Fruit fly (Drosophila melanogaster) whole organism, embryonic: ENCODE results near the gene CG1640.

Experiments used
- ATbp ChIP-seq: fragments of 200-800 bp; sonication (Bioruptor generic); optimal IDR thresholded peaks from 2 replicates; lab custom pipeline; 2017; ENCODE audit warnings: missing biosample characterization, mild to moderate bottlenecking, missing genetic modification characterization, missing genetic modification reagents
- Ada2b ChIP-seq: fragments of 200-800 bp; sonication (Bioruptor generic); IDR thresholded peaks from 2 replicates; pipeline ENCODE4 v1.3.6; 2022; ENCODE audit warnings: missing biosample characterization, missing genetic modification characterization
- C15 ChIP-seq: fragments of 200-800 bp; sonication (Bioruptor generic); IDR thresholded peaks from 3 replicates; pipeline ENCODE4 v1.3.6; 2022; ENCODE audit warnings: missing biosample characterization, missing genetic modification characterization
- CG10267 ChIP-seq: fragments of 200-800 bp; sonication (Bioruptor generic); optimal IDR thresholded peaks from 2 replicates; lab custom pipeline; 2018; ENCODE audit warnings: missing biosample characterization, mild to moderate bottlenecking, missing genetic modification characterization, moderate library complexity
- CG11085 ChIP-seq: fragments of 200-800 bp; sonication (Bioruptor generic); IDR thresholded peaks from 2 replicates; pipeline ENCODE4 v1.3.6; 2022; ENCODE audit warnings: missing biosample characterization, missing genetic modification characterization
- CG11504 ChIP-seq: fragments of 200-800 bp; sonication (Bioruptor generic); optimal IDR thresholded peaks from 3 replicates; lab custom pipeline; 2019; ENCODE audit warnings: missing biosample characterization, mild to moderate bottlenecking, missing genetic modification characterization, moderate library complexity
- CG11560 ChIP-seq: fragments of 200-800 bp; sonication (Bioruptor generic); IDR thresholded peaks from 3 replicates; pipeline ENCODE4 v1.3.6; 2022; ENCODE audit warnings: missing biosample characterization, missing genetic modification characterization
- CG11696 ChIP-seq: fragments of 200-800 bp; sonication (Bioruptor generic); IDR thresholded peaks from 2 replicates; pipeline ENCODE4 v1.3.6; 2022; ENCODE audit warnings: missing biosample characterization, missing genetic modification characterization
- CG12104 ChIP-seq: fragments of 200-800 bp; sonication (Bioruptor generic); optimal IDR thresholded peaks from 3 replicates; lab custom pipeline; 2016; ENCODE audit warnings: missing biosample characterization, missing genetic modification characterization
- CG12391 ChIP-seq: fragments of 200-800 bp; sonication (Bioruptor generic); optimal IDR thresholded peaks from 3 replicates; lab custom pipeline; 2018; ENCODE audit warnings: missing biosample characterization, mild to moderate bottlenecking, missing genetic modification characterization, moderate library complexity
- CG12769 ChIP-seq: fragments of 200-800 bp; sonication (Bioruptor generic); optimal IDR thresholded peaks from 2 replicates; lab custom pipeline; 2019; ENCODE audit warnings: missing biosample characterization, mild to moderate bottlenecking, missing genetic modification characterization, moderate library complexity
- CG17802 ChIP-seq: fragments of 200-800 bp; sonication (Bioruptor generic); optimal IDR thresholded peaks from 2 replicates; lab custom pipeline; 2018; ENCODE audit warnings: missing biosample characterization, mild to moderate bottlenecking, missing genetic modification characterization, moderate library complexity
- CG3065 ChIP-seq: fragments of 200-800 bp; sonication (Bioruptor generic); optimal IDR thresholded peaks from 2 replicates; lab custom pipeline; 2016; ENCODE audit warnings: missing biosample characterization, missing genetic modification characterization
- CG3163 ChIP-seq: fragments of 200-800 bp; sonication (Bioruptor generic); optimal IDR thresholded peaks from 3 replicates; lab custom pipeline; 2016; ENCODE audit warnings: missing biosample characterization, missing genetic modification characterization
- CG3995 ChIP-seq: fragments of 200-800 bp; sonication (Bioruptor generic); optimal IDR thresholded peaks from 3 replicates; lab custom pipeline; 2016; ENCODE audit warnings: missing biosample characterization, missing genetic modification characterization
- CG4282 ChIP-seq: fragments of 200-800 bp; sonication (Bioruptor generic); optimal IDR thresholded peaks from 2 replicates; lab custom pipeline; 2016; ENCODE audit warnings: missing biosample characterization, missing genetic modification characterization
- CG4854 ChIP-seq: fragments of 200-800 bp; sonication (Bioruptor generic); optimal IDR thresholded peaks from 2 replicates; lab custom pipeline; 2016; ENCODE audit warnings: missing biosample characterization, missing genetic modification characterization, inconsistent platforms
- CG6175 ChIP-seq: fragments of 200-800 bp; sonication (Bioruptor generic); IDR thresholded peaks from 3 replicates; pipeline ENCODE4 v1.3.6; 2022; ENCODE audit warnings: missing biosample characterization, missing genetic modification characterization
- CG6272 ChIP-seq: fragments of 200-800 bp; sonication (Bioruptor generic); IDR thresholded peaks from 2 replicates; pipeline ENCODE4 v1.3.6; 2022; ENCODE audit warnings: missing biosample characterization, missing genetic modification characterization
- CG6689 ChIP-seq: fragments of 200-800 bp; sonication (Bioruptor generic); IDR thresholded peaks from 2 replicates; pipeline ENCODE4 v1.3.6; 2022; ENCODE audit warnings: missing biosample characterization, missing genetic modification characterization
- CG6791 ChIP-seq: fragments of 200-800 bp; sonication (Bioruptor generic); IDR thresholded peaks from 3 replicates; pipeline ENCODE4 v1.3.6; 2022; ENCODE audit warnings: missing biosample characterization, missing genetic modification characterization; ENCODE audit not compliant: partially characterized antibody
- CG7357 ChIP-seq: fragments of 200-800 bp; sonication (Bioruptor generic); IDR thresholded peaks from 3 replicates; pipeline ENCODE4 v1.3.6; 2022; ENCODE audit warnings: missing biosample characterization, missing genetic modification characterization
- CG7786 ChIP-seq: fragments of 200-800 bp; sonication (Bioruptor generic); optimal IDR thresholded peaks from 2 replicates; lab custom pipeline; 2016; ENCODE audit warnings: missing biosample characterization, missing genetic modification characterization
- Dfd ChIP-seq, 2 experiments: fragments of >200 bp; optimal IDR thresholded peaks; 2 replicates each; lab custom pipeline; 2017; ENCODE audit warnings: missing biosample characterization in 2 of 2, missing genetic modification characterization in 2 of 2
- Fer1 ChIP-seq: fragments of 200-800 bp; sonication (Bioruptor generic); optimal IDR thresholded peaks from 2 replicates; lab custom pipeline; 2017; ENCODE audit warnings: missing biosample characterization, mild to moderate bottlenecking, missing genetic modification characterization
- HLH3B ChIP-seq: fragments of 200-800 bp; sonication (Bioruptor generic); IDR thresholded peaks from 2 replicates; pipeline ENCODE4 v1.3.6; 2022; ENCODE audit warnings: missing biosample characterization, missing genetic modification characterization
- HLH4C ChIP-seq: fragments of 200-800 bp; sonication (Bioruptor generic); IDR thresholded peaks from 3 replicates; pipeline ENCODE4 v1.3.6; 2022; ENCODE audit warnings: missing biosample characterization, missing genetic modification characterization; ENCODE audit not compliant: partially characterized antibody
- HmgZ ChIP-seq: fragments of 200-800 bp; sonication (Bioruptor generic); optimal IDR thresholded peaks from 2 replicates; lab custom pipeline; 2018; ENCODE audit warnings: missing biosample characterization, mild to moderate bottlenecking, missing genetic modification characterization
- Lpt ChIP-seq: fragments of >200 bp; optimal IDR thresholded peaks from 2 replicates; lab custom pipeline; 2018; ENCODE audit warnings: missing biosample characterization, missing genetic modification characterization
- Sox102F ChIP-seq: fragments of 200-800 bp; sonication (Bioruptor generic); optimal IDR thresholded peaks from 2 replicates; lab custom pipeline; 2018; ENCODE audit warnings: missing biosample characterization, mild to moderate bottlenecking, missing genetic modification characterization, moderate library complexity
- ab ChIP-seq: fragments of 200-800 bp; sonication (Bioruptor generic); optimal IDR thresholded peaks from 2 replicates; lab custom pipeline; 2016; ENCODE audit warnings: missing biosample characterization, missing genetic modification characterization
- amos ChIP-seq: fragments of 200-800 bp; sonication (Bioruptor generic); IDR thresholded peaks from 2 replicates; pipeline ENCODE4 v1.3.6; 2022; ENCODE audit warnings: missing biosample characterization, missing genetic modification characterization; ENCODE audit not compliant: partially characterized antibody
- aop ChIP-seq: fragments of 200-800 bp; sonication (Bioruptor generic); IDR thresholded peaks from 2 replicates; pipeline ENCODE4 v1.3.6; 2022; ENCODE audit warnings: missing biosample characterization, missing genetic modification characterization
- bowl ChIP-seq: fragments of 200-800 bp; sonication (Bioruptor generic); IDR thresholded peaks from 2 replicates; pipeline ENCODE4 v1.3.6; 2022; ENCODE audit warnings: missing biosample characterization, missing genetic modification characterization
- btn ChIP-seq: fragments of 200-800 bp; sonication (Bioruptor generic); optimal IDR thresholded peaks from 2 replicates; lab custom pipeline; 2016; ENCODE audit warnings: missing biosample characterization, missing genetic modification characterization
- caup ChIP-seq: fragments of 200-800 bp; sonication (Bioruptor generic); optimal IDR thresholded peaks from 3 replicates; lab custom pipeline; 2017; ENCODE audit warnings: missing biosample characterization, mild to moderate bottlenecking, missing genetic modification characterization, moderate library complexity; ENCODE audit not compliant: severe bottlenecking
- chinmo ChIP-seq: fragments of 200-800 bp; sonication (Bioruptor generic); IDR thresholded peaks from 4 replicates; pipeline ENCODE4 v1.3.6; 2022; ENCODE audit warnings: missing biosample characterization, missing genetic modification characterization; ENCODE audit not compliant: partially characterized antibody
- chn ChIP-seq: fragments of 200-800 bp; sonication (Bioruptor generic); optimal IDR thresholded peaks from 2 replicates; lab custom pipeline; 2016; ENCODE audit warnings: missing biosample characterization, missing genetic modification characterization
- crp ChIP-seq, 2 experiments: fragments of 200-800 bp; sonication (Bioruptor generic); optimal IDR thresholded peaks; 2 replicates in 1 of 2; 3 replicates in 1 of 2; lab custom pipeline; 2017; ENCODE audit warnings: missing biosample characterization in 2 of 2, missing genetic modification characterization in 2 of 2, mild to moderate bottlenecking in 1 of 2, moderate library complexity in 1 of 2
- en ChIP-seq: fragments of 200-800 bp; sonication (Bioruptor generic); optimal IDR thresholded peaks from 2 replicates; lab custom pipeline; 2016; ENCODE audit warnings: missing biosample characterization, missing genetic modification characterization
- inv ChIP-seq: fragments of 200-800 bp; sonication (Bioruptor generic); IDR thresholded peaks from 2 replicates; pipeline ENCODE4 v1.3.6; 2022; ENCODE audit warnings: missing biosample characterization, missing genetic modification characterization; ENCODE audit not compliant: partially characterized antibody
- jumu ChIP-seq: fragments of 200-800 bp; sonication (Bioruptor generic); optimal IDR thresholded peaks from 3 replicates; lab custom pipeline; 2016; ENCODE audit warnings: missing biosample characterization, missing genetic modification characterization
- lab ChIP-seq: fragments of 200-800 bp; sonication (Bioruptor generic); optimal IDR thresholded peaks from 3 replicates; lab custom pipeline; 2017; ENCODE audit warnings: missing biosample characterization, missing genetic modification characterization, mild to moderate bottlenecking, moderate library complexity, missing genetic modification reagents
- org-1 ChIP-seq: fragments of 200-800 bp; sonication (Bioruptor generic); optimal IDR thresholded peaks from 2 replicates; lab custom pipeline; 2017; ENCODE audit warnings: missing biosample characterization, missing genetic modification characterization
- rib ChIP-seq: fragments of 200-800 bp; sonication (Bioruptor generic); IDR thresholded peaks from 2 replicates; pipeline ENCODE4 v1.3.6; 2022; ENCODE audit warnings: missing biosample characterization, missing genetic modification characterization
- shn ChIP-seq: fragments of 200-800 bp; sonication (Bioruptor generic); optimal IDR thresholded peaks from 3 replicates; lab custom pipeline; 2016; ENCODE audit warnings: missing biosample characterization, missing genetic modification characterization
- sqz ChIP-seq: fragments of 200-800 bp; sonication (Bioruptor generic); optimal IDR thresholded peaks from 3 replicates; lab custom pipeline; 2018; ENCODE audit warnings: missing biosample characterization, mild to moderate bottlenecking, missing genetic modification characterization
- tgo ChIP-seq: fragments of 200-800 bp; sonication (Bioruptor generic); IDR thresholded peaks from 3 replicates; pipeline ENCODE4 v1.3.6; 2022; ENCODE audit warnings: missing biosample characterization, missing genetic modification characterization
- trh ChIP-seq: fragments of 200-800 bp; sonication (Bioruptor generic); optimal IDR thresholded peaks from 2 replicates; lab custom pipeline; 2016; ENCODE audit warnings: missing biosample characterization, missing genetic modification characterization
- twi ChIP-seq: fragments of 200-800 bp; optimal IDR thresholded peaks from 2 replicates; lab custom pipeline; 2019; ENCODE audit warnings: missing biosample characterization, mild to moderate bottlenecking, missing genetic modification characterization, moderate library complexity
- usp ChIP-seq: fragments of >200 bp; optimal IDR thresholded peaks from 2 replicates; lab custom pipeline; 2017; ENCODE audit warnings: missing biosample characterization, missing genetic modification characterization
- zfh1 ChIP-seq: fragments of 200-800 bp; sonication (Bioruptor generic); IDR thresholded peaks from 3 replicates; pipeline ENCODE4 v1.3.6; 2022; ENCODE audit warnings: missing biosample characterization, missing genetic modification characterization

CG1640 gene

DNA sequence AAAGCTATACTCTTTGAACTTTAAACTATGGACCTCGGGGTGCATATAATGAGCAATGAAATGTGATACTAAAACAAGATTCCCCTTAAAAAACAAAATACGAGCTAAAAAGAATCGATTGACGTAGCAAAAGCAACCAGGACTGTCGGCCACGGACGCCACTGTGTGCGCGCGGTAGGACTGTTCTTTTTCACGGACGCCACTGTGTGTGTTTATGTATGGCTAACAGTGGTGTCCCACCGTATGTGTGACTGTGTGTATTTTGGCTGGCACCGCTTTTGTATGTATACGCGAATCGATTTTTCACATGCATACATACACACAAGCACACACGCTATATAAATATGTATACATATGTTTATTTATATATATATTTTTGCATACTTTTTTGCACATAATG, 13.4 kb downstream of the CG1640 start (continued):
- TF ChIP-seq Fer1 (GFP tag; lab: Kevin White, UChicago) (peak; percentile 38), CG4854 (GFP tag; lab: Kevin White, UChicago) (peak; percentile 14), amos (GFP tag; lab: Robert Waterston, UW) (peak; percentile 49; the same call in 1 of the 2 replicates), tgo (GFP tag; lab: Robert Waterston, UW) (no peak), CG3163 (peak; percentile 46), Dfd (GFP tag; optimal IDR thresholded peaks at IDR 0.05; lab: Kevin White, UChicago) (no peak), aop (GFP tag; lab: Robert Waterston, UW) (no peak), ab (GFP tag; lab: Kevin White, UChicago) (peak; percentile 40), CG4282 (GFP tag; lab: Kevin White, UChicago) (no peak), chinmo (GFP tag; lab: Robert Waterston, UW) (no peak), CG10267 (peak; percentile 19), CG7786 (peak; percentile 48), HLH4C (GFP tag; lab: Robert Waterston, UW) (no peak), CG7357 (GFP tag; lab: Robert Waterston, UW) (no peak), inv (GFP tag; lab: Robert Waterston, UW) (no peak), Lpt (GFP tag; lab: Kevin White, UChicago) (no peak), twi (no peak), rib (GFP tag; lab: Robert Waterston, UW) (peak; percentile 90), jumu (GFP tag; lab: Kevin White, UChicago) (peak; percentile 49), btn (GFP tag; lab: Kevin White, UChicago) (no peak), HLH3B (no peak), usp (no peak), trh (GFP tag; lab: Kevin White, UChicago) (no peak), zfh1 (GFP tag; lab: Robert Waterston, UW) (peak; percentile 56; the same call in 1 of the 3 replicates), crp (GFP tag; optimal IDR thresholded peaks at IDR 0.05; lab: Kevin White, UChicago) (no peak), CG3995 (no peak), ATbp (GFP tag; lab: Kevin White, UChicago) (peak; percentile 29), CG12769 (peak; percentile 70), CG11504 (tag; lab: Kevin White, UChicago) (no peak), en (GFP tag; lab: Kevin White, UChicago) (no peak), CG11085 (GFP tag; lab: Robert Waterston, UW) (no peak), bowl (GFP tag; lab: Robert Waterston, UW) (no peak), CG6272 (no peak), CG6689 (GFP tag; lab: Robert Waterston, UW) (0 out of 2 replicates have a peak, but pooled peaks have one; percentile 15), shn (GFP tag; lab: Kevin White, UChicago) (peak; percentile 44), org-1 (no peak), HmgZ (tag; lab: Kevin White, UChicago) (peak; percentile 86), CG11696 (no peak), CG3065 (peak; percentile 31), lab (peak; percentile 70), CG17802 (tag; lab: Kevin White, UChicago) (no peak), CG6175 (GFP tag; lab: Robert Waterston, UW) (peak; percentile 19; the same call in 1 of the 3 replicates), sqz (GFP tag; lab: Kevin White, UChicago) (no peak), chn (GFP tag; lab: Kevin White, UChicago) (peak; percentile 56), CG12104 (GFP tag; lab: Kevin White, UChicago) (no peak), CG6791 (GFP tag; lab: Robert Waterston, UW) (no peak), Ada2b (GFP tag; lab: Robert Waterston, UW) (no peak), caup (GFP tag; lab: Kevin White, UChicago) (peak; percentile 56), Sox102F (GFP tag; lab: Kevin White, UChicago) (no peak), C15 (GFP tag; lab: Robert Waterston, UW) (no peak), CG11560 (no peak), CG12391 (tag; lab: Kevin White, UChicago) (peak; percentile 36)
